Fruit fly (Drosophila melanogaster) whole organism, pupa: Measurements from ENCODE around the gene CG10298.

Experiments used
- CG10348 ChIP-seq: fragments of 200-800 bp; sonication (Bioruptor generic); IDR thresholded peaks from 2 replicates; pipeline ENCODE4 v1.3.6; 2022; ENCODE audit warnings: missing biosample characterization, missing genetic modification characterization
- CG13204 ChIP-seq: fragments of 200-800 bp; sonication (Bioruptor generic); optimal IDR thresholded peaks from 2 replicates; lab custom pipeline; 2018; ENCODE audit warnings: missing biosample characterization, mild to moderate bottlenecking, missing genetic modification characterization, moderate library complexity
- CG15710 ChIP-seq: fragments of 200-800 bp; sonication (Bioruptor generic); optimal IDR thresholded peaks from 2 replicates; lab custom pipeline; 2018; ENCODE audit warnings: missing biosample characterization, mild to moderate bottlenecking, missing genetic modification characterization, moderate library complexity
- CG17806 ChIP-seq: fragments of 200-800 bp; sonication (Bioruptor generic); optimal IDR thresholded peaks from 2 replicates; lab custom pipeline; 2018; ENCODE audit warnings: missing biosample characterization, mild to moderate bottlenecking, missing genetic modification characterization, moderate library complexity
- CG8301 ChIP-seq: fragments of 200-800 bp; sonication (Bioruptor generic); optimal IDR thresholded peaks from 2 replicates; lab custom pipeline; 2018; ENCODE audit warnings: missing biosample characterization, mild to moderate bottlenecking, missing genetic modification characterization
- CG9948 ChIP-seq: fragments of 200-800 bp; sonication (Bioruptor generic); optimal IDR thresholded peaks from 2 replicates; lab custom pipeline; 2018; ENCODE audit warnings: missing biosample characterization, mild to moderate bottlenecking, missing genetic modification characterization, moderate library complexity
- Ets98B ChIP-seq: fragments of 200-800 bp; sonication (Bioruptor generic); IDR thresholded peaks from 2 replicates; pipeline ENCODE4 v1.3.6; 2022; ENCODE audit warnings: missing biosample characterization, missing genetic modification characterization
- rn ChIP-seq: fragments of 200-800 bp; sonication (Bioruptor generic); IDR thresholded peaks from 2 replicates; pipeline ENCODE4 v1.3.6; 2022; ENCODE audit warnings: missing biosample characterization, missing genetic modification characterization

DNA sequence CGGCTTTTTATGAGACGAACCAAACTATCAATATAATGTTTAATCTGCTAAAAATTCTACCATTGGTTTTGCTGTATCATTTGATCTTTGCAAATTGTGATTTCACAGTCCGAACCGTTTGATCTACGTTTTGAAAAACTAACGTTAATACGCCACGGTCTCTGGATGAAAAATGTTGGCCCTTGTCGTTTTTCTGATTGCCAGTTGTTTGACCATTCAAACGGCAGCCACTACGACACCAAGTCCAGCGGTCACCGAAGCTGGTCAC lies 31.4 kb downstream of the CG10298 start, which contains the start of gene CG42564:
- TF ChIP-seq CG8301 (tag; lab: Kevin White, UChicago) (no peak), CG13204 (GFP tag; lab: Kevin White, UChicago) (no peak), CG17806 (tag; lab: Kevin White, UChicago) (no peak), rn (no peak), CG15710 (no peak), CG9948 (tag; lab: Kevin White, UChicago) (no peak), Ets98B (GFP tag; lab: Robert Waterston, UW) (no peak), CG10348 (GFP tag; lab: Robert Waterston, UW) (no peak)
